Worm (Caenorhabditis elegans) whole organism, L3 larva: ENCODE data around the gene K10C9.4.

Experiments used
- R02D3.7 ChIP-seq: fragments of 150-350 bp; optimal IDR thresholded peaks from 2 replicates; lab custom pipeline; 2014; ENCODE audit warnings: missing biosample characterization, missing genetic modification characterization
- ama-1 ChIP-seq: fragments of 150-350 bp; optimal IDR thresholded peaks from 2 replicates; lab custom pipeline; 2018
- ceh-28 ChIP-seq: fragments of 150-350 bp; optimal IDR thresholded peaks from 2 replicates; lab custom pipeline; 2014; ENCODE audit warnings: missing biosample characterization, missing genetic modification reagents, missing genetic modification characterization
- ceh-9 ChIP-seq: sonication (generic microtip); optimal IDR thresholded peaks from 2 replicates; lab custom pipeline; 2018; ENCODE audit warnings: missing biosample characterization, missing genetic modification characterization
- daf-12 ChIP-seq: fragments of 150-350 bp; optimal IDR thresholded peaks from 2 replicates; lab custom pipeline; 2014; ENCODE audit warnings: missing biosample characterization, missing genetic modification reagents, missing genetic modification characterization
- egl-5 ChIP-seq: fragments of 150-350 bp; optimal IDR thresholded peaks from 2 replicates; lab custom pipeline; 2017; ENCODE audit warnings: missing biosample characterization, missing genetic modification reagents, missing genetic modification characterization, inconsistent platforms
- elt-1 ChIP-seq: fragments of 150-350 bp; optimal IDR thresholded peaks from 2 replicates; lab custom pipeline; 2014; ENCODE audit warnings: missing biosample characterization, missing genetic modification characterization
- elt-2 ChIP-seq: sonication (generic microtip); optimal IDR thresholded peaks from 2 replicates; lab custom pipeline; 2016; ENCODE audit warnings: missing genetic modification reagents, mild to moderate bottlenecking, missing genetic modification characterization, missing compliant biosample characterization
- elt-3 ChIP-seq, 3 experiments: fragments of 150-350 bp in 1 of 3; sonication (generic microtip) in 2 of 3; optimal IDR thresholded peaks; 2 replicates in 2 of 3; 4 replicates in 1 of 3; lab custom pipeline; 2014 to 2017; ENCODE audit warnings: missing biosample characterization in 3 of 3, missing genetic modification characterization in 3 of 3
- fkh-2 ChIP-seq: fragments of 150-350 bp; optimal IDR thresholded peaks from 2 replicates; lab custom pipeline; 2014; ENCODE audit warnings: missing biosample characterization, missing genetic modification reagents, missing genetic modification characterization
- hmg-11 ChIP-seq: sonication (generic microtip); optimal IDR thresholded peaks from 2 replicates; lab custom pipeline; 2016; ENCODE audit warnings: missing genetic modification characterization, missing compliant biosample characterization
- jun-1 ChIP-seq: fragments of 150-350 bp; optimal IDR thresholded peaks from 2 replicates; lab custom pipeline; 2014; ENCODE audit warnings: missing biosample characterization, missing genetic modification reagents, missing genetic modification characterization
- lin-15B ChIP-seq: fragments of 150-350 bp; optimal IDR thresholded peaks from 2 replicates; lab custom pipeline; 2014; ENCODE audit warnings: missing biosample characterization, missing genetic modification characterization
- lin-39 ChIP-seq: fragments of 150-350 bp; optimal IDR thresholded peaks from 2 replicates; lab custom pipeline; 2018; ENCODE audit warnings: missing biosample characterization, missing genetic modification reagents, missing genetic modification characterization
- mdl-1 ChIP-seq: fragments of 150-350 bp; optimal IDR thresholded peaks from 2 replicates; lab custom pipeline; 2014; ENCODE audit warnings: missing biosample characterization, missing genetic modification characterization
- mml-1 ChIP-seq: fragments of 150-350 bp; sonication (generic microtip); optimal IDR thresholded peaks from 3 replicates; lab custom pipeline; 2014; ENCODE audit warnings: missing biosample characterization, missing genetic modification characterization
- nfya-1 ChIP-seq: sonication (generic microtip); optimal IDR thresholded peaks from 2 replicates; lab custom pipeline; 2017; ENCODE audit warnings: missing genetic modification characterization, mild to moderate bottlenecking, missing compliant biosample characterization, antibody characterized with exemption, moderate library complexity; ENCODE audit not compliant: insufficient read depth
- nhr-11 ChIP-seq: fragments of 150-350 bp; optimal IDR thresholded peaks from 2 replicates; lab custom pipeline; 2014; ENCODE audit warnings: missing biosample characterization, missing genetic modification characterization
- nhr-12 ChIP-seq: fragments of 150-350 bp; optimal IDR thresholded peaks from 2 replicates; lab custom pipeline; 2014; ENCODE audit warnings: missing biosample characterization, missing genetic modification characterization
- nhr-23 ChIP-seq: fragments of 150-350 bp; optimal IDR thresholded peaks from 2 replicates; lab custom pipeline; 2014; ENCODE audit warnings: missing biosample characterization, missing genetic modification reagents, missing genetic modification characterization
- nhr-43 ChIP-seq: sonication (generic microtip); optimal IDR thresholded peaks from 2 replicates; lab custom pipeline; 2016; ENCODE audit warnings: mild to moderate bottlenecking, missing genetic modification characterization, missing compliant biosample characterization; ENCODE audit not compliant: poor library complexity, severe bottlenecking
- nhr-67 ChIP-seq: fragments of 150-350 bp; optimal IDR thresholded peaks from 2 replicates; lab custom pipeline; 2014; ENCODE audit warnings: missing biosample characterization, missing genetic modification characterization
- nhr-76 ChIP-seq: fragments of 150-350 bp; sonication (generic microtip); optimal IDR thresholded peaks from 5 replicates; lab custom pipeline; 2014; ENCODE audit warnings: missing biosample characterization, missing genetic modification characterization
- pqm-1 ChIP-seq: fragments of 150-350 bp; optimal IDR thresholded peaks from 2 replicates; lab custom pipeline; 2017; ENCODE audit warnings: missing biosample characterization, missing genetic modification characterization, inconsistent platforms
- sea-2 ChIP-seq: fragments of 150-350 bp; sonication (generic microtip); optimal IDR thresholded peaks from 4 replicates; lab custom pipeline; 2014; ENCODE audit warnings: missing biosample characterization, missing genetic modification reagents, missing genetic modification characterization
- skn-1 ChIP-seq: fragments of 150-350 bp; optimal IDR thresholded peaks from 2 replicates; lab custom pipeline; 2014; ENCODE audit warnings: missing biosample characterization, missing genetic modification characterization
- snpc-4 ChIP-seq: fragments of 150-350 bp; optimal IDR thresholded peaks from 2 replicates; lab custom pipeline; 2014; ENCODE audit warnings: missing biosample characterization, missing genetic modification characterization
- unc-62 ChIP-seq: fragments of 150-350 bp; sonication (generic microtip); optimal IDR thresholded peaks from 4 replicates; lab custom pipeline; 2014; ENCODE audit warnings: missing biosample characterization, missing genetic modification reagents, missing genetic modification characterization
- zag-1 ChIP-seq: fragments of 150-350 bp; optimal IDR thresholded peaks from 2 replicates; lab custom pipeline; 2014; ENCODE audit warnings: missing biosample characterization, missing genetic modification characterization
- ztf-4 ChIP-seq: fragments of 150-350 bp; optimal IDR thresholded peaks from 2 replicates; lab custom pipeline; 2014; ENCODE audit warnings: missing biosample characterization, missing genetic modification characterization

The K10C9.4 gene

ce11 chrV:1021456-1021855 is 31.4 kb downstream of the K10C9.4 start:
- TF ChIP-seq lin-15B (tag; lab: Kevin White, UChicago): no peak
- TF ChIP-seq ceh-9 (tag; lab: Kevin White, UChicago): no peak
- no peak for TF ChIP-seq mml-1
- TF ChIP-seq sea-2: no peak
- no peak for TF ChIP-seq ztf-4 (tag; lab: Kevin White, UChicago)
- TF ChIP-seq elt-3 (tag; optimal IDR thresholded peaks at IDR 0.05; lab: Kevin White, UChicago): no peak
- TF ChIP-seq nhr-67 (tag; lab: Kevin White, UChicago): no peak
- no peak for TF ChIP-seq nhr-43
- no peak for TF ChIP-seq nhr-11 (tag; lab: Kevin White, UChicago)
- no peak for TF ChIP-seq elt-2 (tag; lab: Kevin White, UChicago)
- TF ChIP-seq ama-1: no peak
- TF ChIP-seq nhr-23: no peak
- TF ChIP-seq, all 47 proteins: peak for 0

ce11 chrV:1017196-1017595 is 35.6 kb downstream of the K10C9.4 start:
- TF ChIP-seq fkh-2 (tag; lab: Kevin White, UChicago) (no peak), nfya-1 (tag; lab: Kevin White, UChicago) (peak; percentile 91)

ce11 chrV:1015194-1015593 is 37.6 kb downstream of the K10C9.4 start:
- TF ChIP-seq jun-1 (tag; lab: Kevin White, UChicago): no peak
- peak; percentile 97 for TF ChIP-seq nfya-1 (tag; lab: Kevin White, UChicago)
- no peak for TF ChIP-seq pqm-1 (tag; lab: Kevin White, UChicago)
- no peak for TF ChIP-seq ceh-9 (tag; lab: Kevin White, UChicago)

ce11 chrV:1013637-1014036 is 39.2 kb downstream of the K10C9.4 start:
- TF ChIP-seq lin-15B (tag; lab: Kevin White, UChicago) (no peak), daf-12 (no peak), ceh-9 (tag; lab: Kevin White, UChicago) (no peak), zag-1 (tag; lab: Kevin White, UChicago) (no peak), lin-39 (tag; lab: Kevin White, UChicago) (no peak)

- TF ChIP-seq nhr-11 (tag; lab: Kevin White, UChicago) (no peak), zag-1 (tag; lab: Kevin White, UChicago) (no peak), snpc-4 (tag; lab: Kevin White, UChicago) (no peak), hmg-11 (tag; lab: Kevin White, UChicago) (no peak), daf-12 (no peak), sea-2 (no peak), skn-1 (no peak), unc-62 (GFP tag; lab: Kevin White, UChicago) (no peak)
Observed at ce11 chrV:1009037-1009436, 43.8 kb downstream of the K10C9.4 start.

- TF ChIP-seq mdl-1 (tag; lab: Kevin White, UChicago): no peak
- no peak for TF ChIP-seq nhr-11 (tag; lab: Kevin White, UChicago)
- no peak for TF ChIP-seq ceh-9 (tag; lab: Kevin White, UChicago)
- TF ChIP-seq R02D3.7 (tag; lab: Kevin White, UChicago): no peak
- no peak for TF ChIP-seq ztf-4 (tag; lab: Kevin White, UChicago)
- no peak for TF ChIP-seq ama-1
- no peak for TF ChIP-seq elt-1 (tag; lab: Kevin White, UChicago)
- no peak for TF ChIP-seq daf-12
- TF ChIP-seq fkh-2 (tag; lab: Kevin White, UChicago): no peak
- TF ChIP-seq nhr-12 (tag; lab: Kevin White, UChicago): no peak
- TF ChIP-seq nhr-23: no peak
- TF ChIP-seq ceh-28 (tag; lab: Kevin White, UChicago): no peak
- no peak for TF ChIP-seq nhr-76 (tag; lab: Kevin White, UChicago)
- TF ChIP-seq nfya-1 (tag; lab: Kevin White, UChicago): no peak
- no peak for TF ChIP-seq lin-39 (tag; lab: Kevin White, UChicago)
- TF ChIP-seq, all 47 proteins: peak for 0
Observed at ce11 chrV:1008503-1008902, 44.3 kb downstream of the K10C9.4 start, which contains the start of gene ergo-1. TSS of gene ergo-1 (plus strand) at chrV:1008803.

- TF ChIP-seq elt-2 (tag; lab: Kevin White, UChicago): peak; percentile 57
- no peak for TF ChIP-seq fkh-2 (tag; lab: Kevin White, UChicago)
- no peak for TF ChIP-seq egl-5 (tag; lab: Kevin White, UChicago)
Observed at ce11 chrV:1005877-1006276, 46.9 kb downstream of the K10C9.4 start.
